Worm (Caenorhabditis elegans): ENCODE measurements around the gene lin-52.

The lin-52 gene

ce11 chrIII:9782483-9783081, 42.0 kb downstream of the lin-52 start, which contains the start of gene R10E11.6:
R10E11.6 (plus strand) TSS chrIII:9783006.
- TF ChIP-seq fkh-8 (tag; optimal IDR thresholded peaks at IDR 0.05) = no peak
- TF ChIP-seq efl-1 (optimal IDR thresholded peaks at IDR 0.05) = no peak
- TF ChIP-seq efl-1 (GFP tag; optimal IDR thresholded peaks at IDR 0.05 in 1 of 2) = peak in 1 of 2 experiments; percentile 93

- peak in 1 of 2 experiments; percentile 13 for TF ChIP-seq lin-35 (GFP tag; optimal IDR thresholded peaks at IDR 0.05)
- peak; percentile 32 for TF ChIP-seq nhr-71 (tag; optimal IDR thresholded peaks at IDR 0.05)
- TF ChIP-seq lsy-2 (tag; optimal IDR thresholded peaks at IDR 0.05) = no peak
- TF ChIP-seq nhr-20 (tag; optimal IDR thresholded peaks at IDR 0.05) = no peak
- TF ChIP-seq nhr-19 (GFP tag; conservative IDR thresholded peaks at IDR 0.05) = no peak
- TF ChIP-seq ceh-63 (GFP tag; optimal IDR thresholded peaks at IDR 0.05) = peak; percentile 8
- TF ChIP-seq hpl-2 (GFP tag; optimal IDR thresholded peaks at IDR 0.05) = no peak
- TF ChIP-seq grh-1 (GFP tag; IDR thresholded peaks at IDR 0.05) = 0 out of 2 replicates have a peak, but pooled peaks have one; percentile 10
- TF ChIP-seq nhr-85 (tag) = peak; percentile 80
- TF ChIP-seq aly-2 (tag; optimal IDR thresholded peaks at IDR 0.05) = peak; percentile 60
- TF ChIP-seq alr-1 (tag; optimal IDR thresholded peaks at IDR 0.05; ENCODE audit: borderline replicate concordance) = peak; percentile 93
Observed at ce11 chrIII:9782011-9782436, 42.5 kb downstream of the lin-52 start, which contains the start of gene vha-2. vha-2 (plus strand) TSS chrIII:9782164.

ce11 chrIII:9780665-9781304, 43.8 kb downstream of the lin-52 start, which contains the start of gene vha-1:
vha-1 (plus strand) TSS chrIII:9781254.
- TF ChIP-seq vab-15 (tag; optimal IDR thresholded peaks at IDR 0.05) = peak; percentile 24
- no peak for TF ChIP-seq ceh-63 (GFP tag; optimal IDR thresholded peaks at IDR 0.05)
- peak; percentile 52 for TF ChIP-seq grh-1 (GFP tag; IDR thresholded peaks at IDR 0.05)
- TF ChIP-seq unc-130 (tag; optimal IDR thresholded peaks at IDR 0.05) = peak; percentile 73
- peak; percentile 41 for TF ChIP-seq hpl-2 (GFP tag; optimal IDR thresholded peaks at IDR 0.05)
- TF ChIP-seq fkh-10 (GFP tag; optimal IDR thresholded peaks at IDR 0.05) = peak; percentile 2
- peak; percentile 77 for TF ChIP-seq fkh-8 (tag; optimal IDR thresholded peaks at IDR 0.05)
- peak; percentile 53 for TF ChIP-seq nhr-19 (GFP tag; conservative IDR thresholded peaks at IDR 0.05)
- TF ChIP-seq swsn-7 (tag; optimal IDR thresholded peaks at IDR 0.05) = peak; percentile 73
- peak; percentile 67 for TF ChIP-seq xbp-1 (tag; optimal IDR thresholded peaks at IDR 0.05)
- no peak for TF ChIP-seq hlh-17 (GFP tag; optimal IDR thresholded peaks at IDR 0.05; ENCODE audit: borderline replicate concordance)
- peak; percentile 76 to 82 (median 80) for TF ChIP-seq dpl-1 (GFP tag; optimal IDR thresholded peaks at IDR 0.05)
- TF ChIP-seq sptf-1 (tag; optimal IDR thresholded peaks at IDR 0.05) = no peak
- peak; percentile 55 for TF ChIP-seq unc-86 (tag; optimal IDR thresholded peaks at IDR 0.05)
- peak; percentile 91 for TF ChIP-seq skn-1 (tag; optimal IDR thresholded peaks at IDR 0.05)
- TF ChIP-seq fkh-4 (tag; optimal IDR thresholded peaks at IDR 0.05; ENCODE audit: borderline replicate concordance) = no peak
- TF ChIP-seq ceh-88 (GFP tag; IDR thresholded peaks at IDR 0.05) = no peak; the same call in 1 of the 2 replicates
- peak; percentile 95 for TF ChIP-seq lin-15B (tag; optimal IDR thresholded peaks at IDR 0.05)
- TF ChIP-seq jun-1 (tag; optimal IDR thresholded peaks at IDR 0.05) = peak; percentile 66
- no peak for TF ChIP-seq nhr-28 (tag; optimal IDR thresholded peaks at IDR 0.05)
- peak; percentile 74 to 95 (median 83) for TF ChIP-seq ceh-82 (tag; optimal IDR thresholded peaks at IDR 0.05)
- peak; percentile 56 for TF ChIP-seq ama-1 (optimal IDR thresholded peaks at IDR 0.05)
- peak; percentile 71 for TF ChIP-seq nhr-90 (tag; optimal IDR thresholded peaks at IDR 0.05; ENCODE audit: poor library complexity)
- peak; percentile 83 for TF ChIP-seq lin-13 (GFP tag; optimal IDR thresholded peaks at IDR 0.05)
- peak; percentile 25 for TF ChIP-seq aly-2 (tag; optimal IDR thresholded peaks at IDR 0.05)
- peak; percentile 61 for TF ChIP-seq fos-1 (tag; optimal IDR thresholded peaks at IDR 0.05)
- peak; percentile 81 for TF ChIP-seq tbx-2 (tag; optimal IDR thresholded peaks at IDR 0.05)
- TF ChIP-seq nhr-77 (tag; optimal IDR thresholded peaks at IDR 0.05) = peak; percentile 90
- peak; percentile 88 to 91 for TF ChIP-seq lin-35 (GFP tag; optimal IDR thresholded peaks at IDR 0.05)
- TF ChIP-seq dsc-1 (tag; optimal IDR thresholded peaks at IDR 0.05) = no peak
- peak; percentile 48 for TF ChIP-seq egl-13 (tag; optimal IDR thresholded peaks at IDR 0.05)
- peak; percentile 86 to 97 for TF ChIP-seq lsy-2 (tag; optimal IDR thresholded peaks at IDR 0.05)
- TF ChIP-seq ceh-90 (tag; optimal IDR thresholded peaks at IDR 0.05) = no peak
- TF ChIP-seq sup-37 (GFP tag; optimal IDR thresholded peaks at IDR 0.05) = no peak
- no peak for TF ChIP-seq mab-9 (GFP tag; IDR thresholded peaks at IDR 0.05)
- peak; percentile 87 for TF ChIP-seq mep-1 (tag; optimal IDR thresholded peaks at IDR 0.05)
- peak; percentile 73 for TF ChIP-seq isw-1 (GFP tag; IDR thresholded peaks at IDR 0.05)
- TF ChIP-seq nhr-47 (tag; optimal IDR thresholded peaks at IDR 0.05) = peak; percentile 78
- TF ChIP-seq unc-30 (tag; optimal IDR thresholded peaks at IDR 0.05) = no peak
- TF ChIP-seq nhr-85 (tag) = peak; percentile 85
- TF ChIP-seq F16B12.6 (tag; optimal IDR thresholded peaks at IDR 0.05) = peak; percentile 64
